Worm (Caenorhabditis elegans) whole organism, midembryonic: ENCODE results near the gene T21C9.11.

Experiments
- T22C8.4 ChIP-seq: fragments of 200-800 bp; sonication (Bioruptor generic); IDR thresholded peaks from 2 replicates; pipeline ENCODE4 v1.3.6; 2022; ENCODE audit warnings: missing genetic modification characterization, missing compliant biosample characterization
- cog-1 ChIP-seq: sonication (generic microtip); optimal IDR thresholded peaks from 2 replicates; lab custom pipeline; 2016; ENCODE audit warnings: missing genetic modification characterization, missing compliant biosample characterization
- flt-1 ChIP-seq: fragments of 200-800 bp; sonication (Bioruptor generic); IDR thresholded peaks from 2 replicates; pipeline ENCODE4 v1.3.6; 2022; ENCODE audit warnings: missing genetic modification characterization, missing compliant biosample characterization
- klf-2 ChIP-seq: fragments of 200-800 bp; sonication (Bioruptor generic); conservative IDR thresholded peaks from 2 replicates; pipeline ENCODE4 v1.3.6; 2022; ENCODE audit warnings: missing genetic modification reagents, missing genetic modification characterization, missing compliant biosample characterization
- med-1 ChIP-seq: sonication (generic microtip); optimal IDR thresholded peaks from 2 replicates; lab custom pipeline; 2017; ENCODE audit warnings: missing genetic modification characterization, mild to moderate bottlenecking, missing compliant biosample characterization, antibody characterized with exemption, missing genetic modification reagents; ENCODE audit not compliant: insufficient read depth
- ref-1 ChIP-seq: fragments of 200-800 bp; sonication (Bioruptor generic); conservative IDR thresholded peaks from 2 replicates; pipeline ENCODE4 v1.3.6; 2022; ENCODE audit warnings: missing genetic modification reagents, missing genetic modification characterization, missing compliant biosample characterization
- tab-1 ChIP-seq: fragments of 200-800 bp; sonication (Bioruptor generic); IDR thresholded peaks from 2 replicates; pipeline ENCODE4 v1.3.6; 2022; ENCODE audit warnings: missing genetic modification characterization, missing compliant biosample characterization
- ztf-23 ChIP-seq: fragments of 200-800 bp; sonication (Bioruptor generic); IDR thresholded peaks from 2 replicates; pipeline ENCODE4 v1.3.6; 2022; ENCODE audit warnings: missing genetic modification reagents, missing genetic modification characterization, missing compliant biosample characterization
- ztf-29 ChIP-seq: fragments of 200-800 bp; sonication (Bioruptor generic); IDR thresholded peaks from 2 replicates; pipeline ENCODE4 v1.3.6; 2022; ENCODE audit warnings: missing genetic modification reagents, missing genetic modification characterization, missing compliant biosample characterization

T21C9.11 gene

ce11 chrV:10574197-10574596 lies 20.5 kb downstream of the T21C9.11 start:
- TF ChIP-seq ztf-23 (GFP tag; lab: Robert Waterston, UW) (no peak), cog-1 (tag; lab: Kevin White, UChicago) (no peak), med-1 (GFP tag; lab: Kevin White, UChicago) (no peak), T22C8.4 (GFP tag; lab: Robert Waterston, UW) (no peak), flt-1 (GFP tag; lab: Robert Waterston, UW) (no peak), tab-1 (GFP tag; lab: Robert Waterston, UW) (no peak), klf-2 (GFP tag; lab: Robert Waterston, UW) (no peak), ref-1 (no peak), ztf-29 (no peak)

- no peak for TF ChIP-seq flt-1 (GFP tag; lab: Robert Waterston, UW)
Observed at ce11 chrV:10572614-10573013, 22.1 kb downstream of the T21C9.11 start, which contains the start of gene del-6. Gene del-6, plus strand, starts transcription at chrV:10572914.

- no peak for TF ChIP-seq ref-1
- no peak for TF ChIP-seq ztf-23 (GFP tag; lab: Robert Waterston, UW)
- TF ChIP-seq med-1 (GFP tag; lab: Kevin White, UChicago) = no peak
- no peak for TF ChIP-seq ztf-29
- no peak for TF ChIP-seq klf-2 (GFP tag; lab: Robert Waterston, UW)
- no peak for TF ChIP-seq flt-1 (GFP tag; lab: Robert Waterston, UW)
Observed at ce11 chrV:10571523-10571922, 23.2 kb downstream of the T21C9.11 start.

ce11 chrV:10568496-10568895 lies 26.2 kb downstream of the T21C9.11 start:
- TF ChIP-seq tab-1 (GFP tag; lab: Robert Waterston, UW) (no peak), cog-1 (tag; lab: Kevin White, UChicago) (no peak), med-1 (GFP tag; lab: Kevin White, UChicago) (no peak), ztf-23 (GFP tag; lab: Robert Waterston, UW) (no peak), flt-1 (GFP tag; lab: Robert Waterston, UW) (no peak), ref-1 (no peak), klf-2 (GFP tag; lab: Robert Waterston, UW) (no peak), ztf-29 (no peak), T22C8.4 (GFP tag; lab: Robert Waterston, UW) (no peak)

- TF ChIP-seq flt-1 (GFP tag; lab: Robert Waterston, UW) (no peak), cog-1 (tag; lab: Kevin White, UChicago) (no peak)
Observed at ce11 chrV:10564830-10565365, 29.8 kb downstream of the T21C9.11 start, which contains the start of gene cat-4. Gene cat-4, plus strand, starts transcription at chrV:10564880.

- no peak for TF ChIP-seq klf-2 (GFP tag; lab: Robert Waterston, UW)
- no peak for TF ChIP-seq T22C8.4 (GFP tag; lab: Robert Waterston, UW)
- TF ChIP-seq ztf-23 (GFP tag; lab: Robert Waterston, UW) = no peak
- no peak for TF ChIP-seq cog-1 (tag; lab: Kevin White, UChicago)
- TF ChIP-seq tab-1 (GFP tag; lab: Robert Waterston, UW) = no peak
- TF ChIP-seq flt-1 (GFP tag; lab: Robert Waterston, UW) = no peak
- no peak for TF ChIP-seq ref-1
- TF ChIP-seq med-1 (GFP tag; lab: Kevin White, UChicago) = no peak
- TF ChIP-seq ztf-29 = no peak
Observed at ce11 chrV:10564140-10564539, 30.6 kb downstream of the T21C9.11 start.

- TF ChIP-seq T22C8.4 (GFP tag; lab: Robert Waterston, UW) (no peak), ztf-23 (GFP tag; lab: Robert Waterston, UW) (no peak), cog-1 (tag; lab: Kevin White, UChicago) (no peak), tab-1 (GFP tag; lab: Robert Waterston, UW) (no peak), klf-2 (GFP tag; lab: Robert Waterston, UW) (no peak), ztf-29 (no peak), flt-1 (GFP tag; lab: Robert Waterston, UW) (no peak), med-1 (GFP tag; lab: Kevin White, UChicago) (no peak), ref-1 (no peak)
Observed at ce11 chrV:10562817-10563216, 31.9 kb downstream of the T21C9.11 start.

ce11 chrV:10561632-10562031 lies 33.1 kb downstream of the T21C9.11 start:
- TF ChIP-seq med-1 (GFP tag; lab: Kevin White, UChicago) = no peak
- TF ChIP-seq T22C8.4 (GFP tag; lab: Robert Waterston, UW) = no peak
- TF ChIP-seq tab-1 (GFP tag; lab: Robert Waterston, UW) = no peak
- TF ChIP-seq flt-1 (GFP tag; lab: Robert Waterston, UW) = no peak
- TF ChIP-seq ref-1 = no peak
- no peak for TF ChIP-seq klf-2 (GFP tag; lab: Robert Waterston, UW)
- TF ChIP-seq ztf-29 = no peak
- TF ChIP-seq cog-1 (tag; lab: Kevin White, UChicago) = no peak
- TF ChIP-seq ztf-23 (GFP tag; lab: Robert Waterston, UW) = no peak

- TF ChIP-seq cog-1 (tag; lab: Kevin White, UChicago) = no peak
- TF ChIP-seq ref-1 = no peak
- TF ChIP-seq med-1 (GFP tag; lab: Kevin White, UChicago) = no peak
- TF ChIP-seq flt-1 (GFP tag; lab: Robert Waterston, UW) = no peak
- no peak for TF ChIP-seq T22C8.4 (GFP tag; lab: Robert Waterston, UW)
- TF ChIP-seq tab-1 (GFP tag; lab: Robert Waterston, UW) = no peak
- no peak for TF ChIP-seq klf-2 (GFP tag; lab: Robert Waterston, UW)
- no peak for TF ChIP-seq ztf-23 (GFP tag; lab: Robert Waterston, UW)
Observed at ce11 chrV:10560621-10561020, 34.1 kb downstream of the T21C9.11 start, which contains the start of gene col-152. Gene col-152, plus strand, starts transcription at chrV:10560921.

ce11 chrV:10557676-10558075 lies 37.0 kb downstream of the T21C9.11 start, which contains the start of gene best-14:
Gene best-14, plus strand, starts transcription at chrV:10557976.
- TF ChIP-seq cog-1 (tag; lab: Kevin White, UChicago) (no peak), ztf-23 (GFP tag; lab: Robert Waterston, UW) (no peak), T22C8.4 (GFP tag; lab: Robert Waterston, UW) (no peak), ref-1 (no peak), med-1 (GFP tag; lab: Kevin White, UChicago) (no peak), flt-1 (GFP tag; lab: Robert Waterston, UW) (no peak), tab-1 (GFP tag; lab: Robert Waterston, UW) (no peak), ztf-29 (no peak), klf-2 (GFP tag; lab: Robert Waterston, UW) (no peak)
